Fruit fly (Drosophila melanogaster): Measurements from ENCODE around the gene trp.
A peak's percentile ranks its signal among the peaks of the same experiment; 100 is the strongest.

trp gene

dm6 chr3R:29868676-29869349, 51.3 kb downstream of the trp start, which contains the start of gene Zip99C (continued):
- no peak for TF ChIP-seq NfI (GFP tag; optimal IDR thresholded peaks at IDR 0.05)
- TF ChIP-seq Oaz (GFP tag; IDR thresholded peaks at IDR 0.05) = no peak
- no peak for TF ChIP-seq Blimp-1 (GFP tag; optimal IDR thresholded peaks at IDR 0.05)
- no peak for TF ChIP-seq CG12744 (GFP tag; optimal IDR thresholded peaks at IDR 0.05)
- TF ChIP-seq CG3407 (GFP tag; optimal IDR thresholded peaks at IDR 0.05) = no peak
- peak; percentile 75 for TF ChIP-seq Gug (GFP tag; IDR thresholded peaks at IDR 0.05)
- TF ChIP-seq CG33557 (GFP tag; optimal IDR thresholded peaks at IDR 0.05) = no peak
- TF ChIP-seq tin (GFP tag; optimal IDR thresholded peaks at IDR 0.05) = peak; percentile 41
- TF ChIP-seq sens (GFP tag) = peak; percentile 78
- TF ChIP-seq Poxn (GFP tag; IDR thresholded peaks at IDR 0.05) = no peak
- no peak for TF ChIP-seq BtbVII (GFP tag; optimal IDR thresholded peaks at IDR 0.05)
- no peak for TF ChIP-seq org-1 (GFP tag; optimal IDR thresholded peaks at IDR 0.05)
- TF ChIP-seq CG5953 (GFP tag; IDR thresholded peaks at IDR 0.05) = no peak
- TF ChIP-seq Camta (GFP tag; optimal IDR thresholded peaks at IDR 0.05) = no peak
- TF ChIP-seq Dll (GFP tag; IDR thresholded peaks at IDR 0.05; ENCODE audit: partially characterized antibody) = peak; percentile 98
- peak; percentile 63 for TF ChIP-seq nmo (GFP tag; optimal IDR thresholded peaks at IDR 0.05)
- TF ChIP-seq esg (GFP tag; conservative IDR thresholded peaks at IDR 0.05) = no peak
- peak; percentile 50 for TF ChIP-seq CG13775 (GFP tag; optimal IDR thresholded peaks at IDR 0.05)
- TF ChIP-seq CG6254 (GFP tag; optimal IDR thresholded peaks at IDR 0.05) = no peak
- peak; percentile 36 for TF ChIP-seq CG9727 (GFP tag; optimal IDR thresholded peaks at IDR 0.05)
- peak; percentile 22; the same call in 1 of the 2 replicates for TF ChIP-seq NFAT (GFP tag; IDR thresholded peaks at IDR 0.05)
- TF ChIP-seq D (optimal IDR thresholded peaks at IDR 0.05) = no peak
- TF ChIP-seq D (GFP tag; optimal IDR thresholded peaks at IDR 0.05) = no peak
- TF ChIP-seq CG6689 (GFP tag; IDR thresholded peaks at IDR 0.05) = no peak
- peak; percentile 85 for TF ChIP-seq CG34224 (GFP tag; IDR thresholded peaks at IDR 0.05; ENCODE audit: partially characterized antibody)
- peak; percentile 33; the same call in 2 of the 3 replicates for TF ChIP-seq ci (GFP tag; IDR thresholded peaks at IDR 0.05)
- TF ChIP-seq sug (tag; optimal IDR thresholded peaks at IDR 0.05) = peak; percentile 56
- no peak for TF ChIP-seq CG9609 (GFP tag; optimal IDR thresholded peaks at IDR 0.05)
- TF ChIP-seq dysf (GFP tag; IDR thresholded peaks at IDR 0.05) = no peak
- TF ChIP-seq CG4730 (GFP tag; IDR thresholded peaks at IDR 0.05) = no peak
- no peak for TF ChIP-seq CG4617 (GFP tag; optimal IDR thresholded peaks at IDR 0.05; ENCODE audit: borderline replicate concordance)
- no peak for TF ChIP-seq CG6765 (GFP tag; optimal IDR thresholded peaks at IDR 0.05)
- no peak for TF ChIP-seq CG7357 (GFP tag; IDR thresholded peaks at IDR 0.05)
- peak; percentile 16 for TF ChIP-seq Hsf (GFP tag; optimal IDR thresholded peaks at IDR 0.05)
- peak; percentile 98 to 99 for TF ChIP-seq crp (GFP tag; optimal IDR thresholded peaks at IDR 0.05)
- peak; percentile 39 for TF ChIP-seq az2 (GFP tag; optimal IDR thresholded peaks at IDR 0.05)
- TF ChIP-seq exex (tag; optimal IDR thresholded peaks at IDR 0.05) = peak; percentile 58
- TF ChIP-seq pros (GFP tag; optimal IDR thresholded peaks at IDR 0.05) = no peak
- peak; percentile 35 for TF ChIP-seq Dip3 (GFP tag; optimal IDR thresholded peaks at IDR 0.05)
- TF ChIP-seq CG13123 (GFP tag; optimal IDR thresholded peaks at IDR 0.05) = peak; percentile 21
- no peak for TF ChIP-seq CG8478 (optimal IDR thresholded peaks at IDR 0.05)
- TF ChIP-seq Ada2b (GFP tag; IDR thresholded peaks at IDR 0.05) = peak; percentile 41; the same call in 1 of the 2 replicates
- no peak for TF ChIP-seq ham (GFP tag; IDR thresholded peaks at IDR 0.05)
- TF ChIP-seq CG8944 (GFP tag; optimal IDR thresholded peaks at IDR 0.05) = no peak
- TF ChIP-seq odd (GFP tag; optimal IDR thresholded peaks at IDR 0.05) = no peak
- TF ChIP-seq CG4854 (GFP tag; optimal IDR thresholded peaks at IDR 0.05) = no peak
- TF ChIP-seq GATAe (GFP tag; conservative IDR thresholded peaks at IDR 0.05) = no peak; the same call in 1 of the 2 replicates
- peak; percentile 93 for TF ChIP-seq Sry-δ (GFP tag; optimal IDR thresholded peaks at IDR 0.05)
- TF ChIP-seq Taf1 (GFP tag; IDR thresholded peaks at IDR 0.05) = no peak
- TF ChIP-seq gt (GFP tag; IDR thresholded peaks at IDR 0.05) = no peak
- TF ChIP-seq CG8089 (GFP tag; optimal IDR thresholded peaks at IDR 0.05) = no peak
- TF ChIP-seq CG10321 (GFP tag; IDR thresholded peaks at IDR 0.05) = no peak
